Fruit fly (Drosophila melanogaster): ENCODE results near the gene CG42537.

DNA sequence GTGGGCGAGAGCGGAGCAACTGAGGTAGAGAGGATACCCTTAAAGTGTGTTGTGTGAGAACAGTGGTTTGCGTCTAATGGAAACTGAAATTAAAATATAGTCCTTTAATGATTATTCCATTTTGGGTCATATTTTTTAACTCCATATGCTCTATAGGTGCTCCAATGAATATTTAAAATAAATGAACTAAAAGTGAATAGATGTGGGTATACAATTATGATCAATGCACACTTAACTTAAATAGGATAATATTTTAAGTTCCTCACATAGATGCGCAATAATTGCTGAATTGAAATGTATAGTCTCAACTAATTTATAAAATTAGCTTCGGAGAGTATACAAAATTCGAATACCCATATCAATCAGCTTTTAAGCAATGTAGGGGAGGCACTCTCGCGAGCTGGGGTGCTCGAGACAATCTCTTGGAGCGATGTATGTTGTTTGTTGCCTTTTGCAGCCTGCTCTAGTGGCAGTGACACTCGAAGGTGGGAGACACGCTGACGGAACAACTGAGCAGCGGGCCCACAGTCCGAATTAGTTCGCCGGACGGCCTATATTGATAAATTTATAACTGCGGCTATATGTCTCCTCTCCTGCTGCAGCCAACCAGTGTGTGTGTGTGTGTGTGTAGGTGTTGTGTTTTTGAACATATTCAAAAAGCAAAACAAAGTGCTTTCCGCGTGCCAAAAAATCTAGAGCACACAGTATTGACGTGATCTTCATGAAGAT lies 23.8 kb upstream of the CG42537 start:
- TF ChIP-seq MBD-R2 (GFP tag; IDR thresholded peaks at IDR 0.05) (no peak), dati (GFP tag; IDR thresholded peaks at IDR 0.05) (0 out of 2 replicates have a peak, but pooled peaks have one; percentile 28), CG8359 (GFP tag; optimal IDR thresholded peaks at IDR 0.05; ENCODE audit: borderline replicate concordance) (peak; percentile 40), Kr (GFP tag; optimal IDR thresholded peaks at IDR 0.05) (no peak)

Measured in whole organism, embryonic.